Fruit fly (Drosophila melanogaster) whole organism, embryonic: Measurements from ENCODE around the gene CG1951.

Experiments used
- CG10267 ChIP-seq: fragments of 200-800 bp; sonication (Bioruptor generic); optimal IDR thresholded peaks from 2 replicates; lab custom pipeline; 2018; ENCODE audit warnings: missing biosample characterization, mild to moderate bottlenecking, missing genetic modification characterization, moderate library complexity
- CG10274 ChIP-seq: fragments of 200-800 bp; sonication (Bioruptor generic); optimal IDR thresholded peaks from 3 replicates; lab custom pipeline; 2017; ENCODE audit warnings: missing biosample characterization, mild to moderate bottlenecking, missing genetic modification characterization
- CG10654 ChIP-seq: fragments of 200-800 bp; sonication (Bioruptor generic); optimal IDR thresholded peaks from 2 replicates; lab custom pipeline; 2016; ENCODE audit warnings: missing biosample characterization, missing genetic modification characterization
- CG10979 ChIP-seq: fragments of 200-800 bp; sonication (Bioruptor generic); optimal IDR thresholded peaks from 2 replicates; lab custom pipeline; 2018; ENCODE audit warnings: missing biosample characterization, mild to moderate bottlenecking, missing genetic modification characterization, moderate library complexity
- CG11093 ChIP-seq: fragments of 200-800 bp; sonication (Bioruptor generic); IDR thresholded peaks from 3 replicates; pipeline ENCODE4 v1.3.6; 2022; ENCODE audit warnings: missing biosample characterization, missing genetic modification characterization
- CG12659 ChIP-seq: fragments of 200-800 bp; sonication (Bioruptor generic); optimal IDR thresholded peaks from 3 replicates; lab custom pipeline; 2017; ENCODE audit warnings: mild to moderate bottlenecking, missing biosample characterization, missing genetic modification reagents, missing genetic modification characterization
- CG17186 ChIP-seq: fragments of 200-800 bp; sonication (Bioruptor generic); optimal IDR thresholded peaks from 3 replicates; lab custom pipeline; 2017; ENCODE audit warnings: missing biosample characterization, missing genetic modification reagents, missing genetic modification characterization
- CG18476 ChIP-seq: fragments of 200-800 bp; sonication (Bioruptor generic); optimal IDR thresholded peaks from 2 replicates; lab custom pipeline; 2016; ENCODE audit warnings: missing biosample characterization, mild to moderate bottlenecking, missing genetic modification characterization
- CG2120 ChIP-seq: fragments of 200-800 bp; sonication (Bioruptor generic); optimal IDR thresholded peaks from 3 replicates; lab custom pipeline; 2016; ENCODE audit warnings: missing biosample characterization, missing genetic modification characterization
- CG3847 ChIP-seq: fragments of 200-800 bp; sonication (Bioruptor generic); IDR thresholded peaks from 2 replicates; pipeline ENCODE4 v1.3.6; 2022; ENCODE audit warnings: missing biosample characterization, missing genetic modification characterization
- CG6689 ChIP-seq: fragments of 200-800 bp; sonication (Bioruptor generic); IDR thresholded peaks from 2 replicates; pipeline ENCODE4 v1.3.6; 2022; ENCODE audit warnings: missing biosample characterization, missing genetic modification characterization
- CG7556 ChIP-seq: fragments of 200-800 bp; sonication (Bioruptor generic); optimal IDR thresholded peaks from 2 replicates; lab custom pipeline; 2017; ENCODE audit warnings: missing biosample characterization, mild to moderate bottlenecking, missing genetic modification characterization
- CG8089 ChIP-seq: fragments of 200-800 bp; sonication (Bioruptor generic); optimal IDR thresholded peaks from 3 replicates; lab custom pipeline; 2016; ENCODE audit warnings: missing biosample characterization, missing genetic modification characterization
- CG8290 ChIP-seq, 3 experiments: fragments of 200-800 bp; sonication (Bioruptor generic); optimal IDR thresholded peaks; 2 replicates each; lab custom pipeline; 2016 to 2019; ENCODE audit warnings: missing biosample characterization in 3 of 3, missing genetic modification characterization in 3 of 3, mild to moderate bottlenecking in 2 of 3, moderate library complexity in 1 of 3
- Chrac-16 ChIP-seq: fragments of 200-800 bp; sonication (Bioruptor generic); optimal IDR thresholded peaks from 3 replicates; lab custom pipeline; 2016; ENCODE audit warnings: missing biosample characterization, missing genetic modification characterization
- Dip3 ChIP-seq: fragments of 200-800 bp; sonication (Bioruptor generic); optimal IDR thresholded peaks from 3 replicates; lab custom pipeline; 2016; ENCODE audit warnings: missing biosample characterization, missing genetic modification characterization
- Doc2 ChIP-seq: fragments of 200-800 bp; sonication (Bioruptor generic); IDR thresholded peaks from 2 replicates; pipeline ENCODE4 v1.3.6; 2022; ENCODE audit warnings: missing biosample characterization, missing genetic modification characterization
- Dp ChIP-seq: fragments of 200-800 bp; sonication (Bioruptor generic); optimal IDR thresholded peaks from 2 replicates; lab custom pipeline; 2018; ENCODE audit warnings: missing biosample characterization, mild to moderate bottlenecking, missing genetic modification characterization, moderate library complexity
- Ets97D ChIP-seq: fragments of 200-800 bp; sonication (Bioruptor generic); optimal IDR thresholded peaks from 3 replicates; lab custom pipeline; 2016; ENCODE audit warnings: missing biosample characterization, missing genetic modification characterization
- Fer2 ChIP-seq: fragments of 200-800 bp; sonication (Bioruptor generic); optimal IDR thresholded peaks from 2 replicates; lab custom pipeline; 2018; ENCODE audit warnings: missing biosample characterization, mild to moderate bottlenecking, missing genetic modification characterization, moderate library complexity
- HmgD ChIP-seq: fragments of 200-800 bp; sonication (Bioruptor generic); optimal IDR thresholded peaks from 3 replicates; lab custom pipeline; 2016; ENCODE audit warnings: missing biosample characterization, missing genetic modification characterization
- Hmx ChIP-seq: fragments of 200-800 bp; sonication (Bioruptor generic); optimal IDR thresholded peaks from 2 replicates; lab custom pipeline; 2016; ENCODE audit warnings: missing biosample characterization, missing genetic modification characterization
- Hr39 ChIP-seq: fragments of >200 bp; optimal IDR thresholded peaks from 2 replicates; lab custom pipeline; 2017
- Hsf ChIP-seq: fragments of 200-800 bp; sonication (Bioruptor generic); optimal IDR thresholded peaks from 3 replicates; lab custom pipeline; 2016; ENCODE audit warnings: missing biosample characterization, missing genetic modification characterization
- MBD-R2 ChIP-seq: fragments of 200-800 bp; sonication (Bioruptor generic); IDR thresholded peaks from 2 replicates; pipeline ENCODE4 v1.3.6; 2022; ENCODE audit warnings: missing biosample characterization, missing genetic modification characterization
- Max ChIP-seq: fragments of 200-800 bp; sonication (Bioruptor generic); optimal IDR thresholded peaks from 2 replicates; lab custom pipeline; 2016; ENCODE audit warnings: missing biosample characterization, mild to moderate bottlenecking, missing genetic modification characterization
- Meics ChIP-seq: fragments of 200-800 bp; sonication (Bioruptor generic); optimal IDR thresholded peaks from 2 replicates; lab custom pipeline; 2017; ENCODE audit warnings: missing biosample characterization, mild to moderate bottlenecking, missing genetic modification characterization
- Myb ChIP-seq: fragments of 200-800 bp; sonication (Bioruptor generic); optimal IDR thresholded peaks from 2 replicates; lab custom pipeline; 2016; ENCODE audit warnings: missing biosample characterization, missing genetic modification characterization
- NC2β ChIP-seq: fragments of 200-800 bp; sonication (Bioruptor generic); optimal IDR thresholded peaks from 2 replicates; lab custom pipeline; 2016; ENCODE audit warnings: missing biosample characterization, missing genetic modification characterization
- Neu2 ChIP-seq: fragments of 200-800 bp; sonication (Bioruptor generic); optimal IDR thresholded peaks from 3 replicates; lab custom pipeline; 2016; ENCODE audit warnings: missing biosample characterization, missing genetic modification characterization, borderline replicate concordance
- Nf-YA ChIP-seq: fragments of 200-800 bp; sonication (Bioruptor generic); IDR thresholded peaks from 2 replicates; pipeline ENCODE4 v1.3.6; 2022; ENCODE audit warnings: missing biosample characterization, missing genetic modification characterization
- NfI ChIP-seq: fragments of 200-800 bp; sonication (Bioruptor generic); optimal IDR thresholded peaks from 3 replicates; lab custom pipeline; 2018; ENCODE audit warnings: missing biosample characterization, mild to moderate bottlenecking, missing genetic modification characterization, moderate library complexity
- Trl ChIP-seq, 3 experiments: fragments of >200 bp in 2 of 3; fragments of 200-800 bp in 1 of 3; sonication (Bioruptor generic) in 1 of 3; optimal IDR thresholded peaks; 2 replicates in 1 of 3; 3 replicates in 2 of 3; lab custom pipeline; 2016 to 2017; ENCODE audit warnings: missing biosample characterization in 1 of 3, missing genetic modification characterization in 1 of 3
- YL-1 ChIP-seq: fragments of 200-800 bp; sonication (Bioruptor generic); optimal IDR thresholded peaks from 3 replicates; lab custom pipeline; 2017; ENCODE audit warnings: missing biosample characterization, mild to moderate bottlenecking, missing genetic modification characterization
- al ChIP-seq: fragments of 200-800 bp; sonication (Bioruptor generic); IDR thresholded peaks from 2 replicates; pipeline ENCODE4 v1.3.6; 2022; ENCODE audit warnings: missing biosample characterization, missing genetic modification characterization
- ase ChIP-seq: fragments of 200-800 bp; sonication (Bioruptor generic); IDR thresholded peaks from 3 replicates; pipeline ENCODE4 v1.3.6; 2022; ENCODE audit warnings: missing biosample characterization, missing genetic modification characterization
- chif ChIP-seq, 2 experiments: fragments of 200-800 bp; sonication (Bioruptor generic); optimal IDR thresholded peaks; 3 replicates each; lab custom pipeline; 2016; ENCODE audit warnings: missing biosample characterization in 2 of 2, missing genetic modification characterization in 2 of 2
- dmrt99B ChIP-seq: fragments of 200-800 bp; sonication (Bioruptor generic); optimal IDR thresholded peaks from 2 replicates; lab custom pipeline; 2018; ENCODE audit warnings: missing biosample characterization, mild to moderate bottlenecking, missing genetic modification characterization, moderate library complexity
- ems ChIP-seq: fragments of 200-800 bp; sonication (Bioruptor generic); optimal IDR thresholded peaks from 3 replicates; lab custom pipeline; 2016; ENCODE audit warnings: missing biosample characterization, missing genetic modification characterization
- fd96Cb ChIP-seq: fragments of 200-800 bp; sonication (Bioruptor generic); optimal IDR thresholded peaks from 2 replicates; lab custom pipeline; 2018; ENCODE audit warnings: missing biosample characterization, mild to moderate bottlenecking, missing genetic modification characterization, moderate library complexity
- ftz-f1 ChIP-seq: fragments of 200-800 bp; sonication (Bioruptor generic); optimal IDR thresholded peaks from 2 replicates; lab custom pipeline; 2016; ENCODE audit warnings: missing biosample characterization, missing genetic modification characterization
- gt ChIP-seq: fragments of 200-800 bp; sonication (Bioruptor generic); IDR thresholded peaks from 2 replicates; pipeline ENCODE4 v1.3.6; 2022; ENCODE audit warnings: missing biosample characterization, missing genetic modification characterization
- otp ChIP-seq: fragments of 200-800 bp; sonication (Bioruptor generic); IDR thresholded peaks from 3 replicates; pipeline ENCODE4, ENCODE4 v1.3.6; 2022; ENCODE audit warnings: missing biosample characterization, missing genetic modification characterization
- slp2 ChIP-seq: fragments of 200-800 bp; sonication (Bioruptor generic); optimal IDR thresholded peaks from 2 replicates; lab custom pipeline; 2016; ENCODE audit warnings: missing biosample characterization, missing genetic modification characterization
- stc ChIP-seq: fragments of 200-800 bp; sonication (Bioruptor generic); IDR thresholded peaks from 2 replicates; pipeline ENCODE4 v1.3.6; 2022; ENCODE audit warnings: missing biosample characterization, missing genetic modification characterization
- tin ChIP-seq: fragments of 200-800 bp; sonication (Bioruptor generic); optimal IDR thresholded peaks from 3 replicates; lab custom pipeline; 2016; ENCODE audit warnings: missing biosample characterization, missing genetic modification characterization
- tio ChIP-seq: fragments of 200-800 bp; sonication (Bioruptor generic); optimal IDR thresholded peaks from 2 replicates; lab custom pipeline; 2017; ENCODE audit warnings: missing biosample characterization, missing genetic modification characterization, inconsistent platforms
- tup ChIP-seq: fragments of 200-800 bp; sonication (Bioruptor generic); optimal IDR thresholded peaks from 2 replicates; lab custom pipeline; 2016; ENCODE audit warnings: missing biosample characterization, mild to moderate bottlenecking, missing genetic modification characterization, moderate library complexity
- usp ChIP-seq: fragments of >200 bp; optimal IDR thresholded peaks from 2 replicates; lab custom pipeline; 2017; ENCODE audit warnings: missing biosample characterization, missing genetic modification characterization
- wdn ChIP-seq: fragments of 200-800 bp; sonication (Bioruptor generic); IDR thresholded peaks from 2 replicates; pipeline ENCODE4 v1.3.6; 2022; ENCODE audit warnings: missing biosample characterization, missing genetic modification characterization

CG1951 gene

DNA sequence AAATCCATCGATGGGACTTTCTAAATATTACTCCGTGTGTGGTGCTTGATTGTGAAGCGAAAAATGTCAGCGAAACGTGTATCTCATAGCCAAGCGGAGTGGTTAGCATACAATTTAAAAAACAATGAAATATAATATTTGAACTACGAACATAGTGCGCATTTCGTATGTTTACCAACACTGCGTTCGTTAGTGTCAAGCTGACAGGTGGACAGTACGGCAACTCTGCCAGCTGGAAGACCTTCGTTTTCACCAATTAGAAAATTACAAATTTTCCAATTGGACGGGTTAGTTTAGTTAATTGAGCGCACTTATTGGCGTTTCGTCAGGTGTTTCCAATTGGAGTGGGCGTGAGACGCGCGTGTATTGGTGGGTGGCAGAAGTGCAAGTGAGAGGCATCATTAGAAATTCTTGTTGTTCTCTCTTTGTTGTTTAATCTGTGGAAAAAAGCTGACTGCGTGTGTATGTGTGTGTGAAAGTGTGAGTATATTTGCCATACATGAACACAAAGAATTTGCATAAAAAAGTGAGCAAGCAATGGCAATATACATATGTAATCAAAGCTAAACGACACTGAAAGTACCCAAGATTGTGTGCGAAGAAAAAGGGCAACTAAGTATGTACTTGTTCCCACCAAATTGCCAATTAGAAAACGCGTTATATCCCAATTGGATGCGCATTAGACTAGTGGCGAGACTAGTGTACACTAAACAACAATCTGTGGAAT, 12.8 kb downstream of the CG1951 start (continued):
- TF ChIP-seq otp (GFP tag; lab: Robert Waterston, UW) = peak; percentile 37; the same call in 1 of the 3 replicates
- TF ChIP-seq Hsf (GFP tag; lab: Kevin White, UChicago) = peak; percentile 30
- TF ChIP-seq NfI (GFP tag; lab: Kevin White, UChicago) = peak; percentile 53
- peak; percentile 85 for TF ChIP-seq CG10267 (tag; lab: Kevin White, UChicago)
- peak; percentile 57 for TF ChIP-seq Dp (GFP tag; lab: Kevin White, UChicago)
- TF ChIP-seq CG8290 (GFP tag; optimal IDR thresholded peaks at IDR 0.05; lab: Kevin White, UChicago) = peak; percentile 39
- peak; percentile 19 to 79 for TF ChIP-seq CG8290 (tag; optimal IDR thresholded peaks at IDR 0.05; lab: Kevin White, UChicago)
- peak; percentile 27; the same call in 1 of the 2 replicates for TF ChIP-seq al (GFP tag; lab: Robert Waterston, UW)
- peak; percentile 8 for TF ChIP-seq fd96Cb (tag; lab: Kevin White, UChicago)
- TF ChIP-seq CG8089 (GFP tag; lab: Kevin White, UChicago) = peak; percentile 21
- no peak for TF ChIP-seq Hr39 (lab: Kevin White, UChicago)
- TF ChIP-seq Max (GFP tag; lab: Kevin White, UChicago) = peak; percentile 46
- peak; percentile 51 for TF ChIP-seq CG17186 (GFP tag; lab: Kevin White, UChicago)
- no peak for TF ChIP-seq Nf-YA (GFP tag; lab: Robert Waterston, UW)
- peak; percentile 55 for TF ChIP-seq ems
- TF ChIP-seq CG3847 (GFP tag; lab: Robert Waterston, UW) = peak; percentile 69
- no peak for TF ChIP-seq CG10979 (tag; lab: Kevin White, UChicago)
- TF ChIP-seq CG6689 = 0 out of 2 replicates have a peak, but pooled peaks have one; percentile 10
- no peak for TF ChIP-seq Trl (optimal IDR thresholded peaks at IDR 0.05; lab: Kevin White, UChicago)
- TF ChIP-seq Trl (GFP tag; optimal IDR thresholded peaks at IDR 0.05; lab: Kevin White, UChicago) = peak; percentile 44
- peak in 1 of 2 experiments; percentile 25 for TF ChIP-seq chif (GFP tag; optimal IDR thresholded peaks at IDR 0.05; lab: Kevin White, UChicago)
- peak; percentile 42 for TF ChIP-seq CG10654 (GFP tag; lab: Kevin White, UChicago)
- no peak for TF ChIP-seq CG10274 (GFP tag; lab: Kevin White, UChicago)
- peak; percentile 18 for TF ChIP-seq slp2
- peak; percentile 49 for TF ChIP-seq tio (GFP tag; lab: Kevin White, UChicago)
- TF ChIP-seq tup (GFP tag; lab: Kevin White, UChicago) = peak; percentile 53
- peak; percentile 36 for TF ChIP-seq MBD-R2 (GFP tag; lab: Robert Waterston, UW)
- no peak for TF ChIP-seq dmrt99B (tag; lab: Kevin White, UChicago)
- peak; percentile 51 for TF ChIP-seq CG18476 (GFP tag; lab: Kevin White, UChicago)
- TF ChIP-seq HmgD (GFP tag; lab: Kevin White, UChicago) = no peak
- TF ChIP-seq CG2120 (GFP tag; lab: Kevin White, UChicago) = peak; percentile 56
- TF ChIP-seq gt = no peak
- peak; percentile 24 for TF ChIP-seq NC2β (GFP tag; lab: Kevin White, UChicago)
- TF ChIP-seq Dip3 = peak; percentile 61
- TF ChIP-seq Myb (GFP tag; lab: Kevin White, UChicago) = peak; percentile 10
- peak; percentile 43 for TF ChIP-seq CG12659 (GFP tag; lab: Kevin White, UChicago)
- TF ChIP-seq tin (GFP tag; lab: Kevin White, UChicago) = peak; percentile 63
- 0 out of 2 replicates have a peak, but pooled peaks have one; percentile 10 for TF ChIP-seq wdn (GFP tag; lab: Robert Waterston, UW)
- TF ChIP-seq Neu2 (GFP tag; lab: Kevin White, UChicago) = no peak
- TF ChIP-seq ftz-f1 (GFP tag; lab: Kevin White, UChicago) = peak; percentile 96
- TF ChIP-seq stc = peak; percentile 37
- TF ChIP-seq Meics (GFP tag; lab: Kevin White, UChicago) = peak; percentile 24
- TF ChIP-seq YL-1 = peak; percentile 45
- TF ChIP-seq Doc2 (GFP tag; lab: Robert Waterston, UW) = no peak
- TF ChIP-seq CG11093 (GFP tag; lab: Robert Waterston, UW) = no peak
- TF ChIP-seq Hmx (GFP tag; lab: Kevin White, UChicago) = peak; percentile 16
- no peak for TF ChIP-seq ase
- no peak for TF ChIP-seq usp (GFP tag; lab: Kevin White, UChicago)
- TF ChIP-seq Fer2 (tag; lab: Kevin White, UChicago) = no peak
- no peak for TF ChIP-seq CG7556 (GFP tag; lab: Kevin White, UChicago)
- peak; percentile 80 for TF ChIP-seq Ets97D (GFP tag; lab: Kevin White, UChicago)
- TF ChIP-seq Chrac-16 (GFP tag; lab: Kevin White, UChicago) = peak; percentile 43
